Worm (Caenorhabditis elegans): ENCODE data around the gene atln-1.

Gene atln-1

ce11 chrIV:2770835-2771234 lies 17.7 kb upstream of the atln-1 start:
- no peak for TF ChIP-seq sox-4 (tag; optimal IDR thresholded peaks at IDR 0.05)
- TF ChIP-seq ama-1 (optimal IDR thresholded peaks at IDR 0.05): no peak
- no peak for TF ChIP-seq hlh-13 (GFP tag; optimal IDR thresholded peaks at IDR 0.05)
- no peak for TF ChIP-seq ceh-24 (tag; optimal IDR thresholded peaks at IDR 0.05)
- TF ChIP-seq C38D4.7 (GFP tag; optimal IDR thresholded peaks at IDR 0.05): no peak
- TF ChIP-seq elt-4 (tag; optimal IDR thresholded peaks at IDR 0.05): no peak
- TF ChIP-seq ceh-48 (tag; optimal IDR thresholded peaks at IDR 0.05): no peak

ce11 chrIV:2771692-2772091 lies 16.8 kb upstream of the atln-1 start, which contains the start of gene Y54G2A.11:
Gene Y54G2A.11 (minus strand): TSS chrIV:2771792.
- TF ChIP-seq ceh-31 (tag; optimal IDR thresholded peaks at IDR 0.05) (no peak), pha-2 (tag; optimal IDR thresholded peaks at IDR 0.05) (no peak), C38D4.7 (GFP tag; optimal IDR thresholded peaks at IDR 0.05) (no peak), pqm-1 (tag; optimal IDR thresholded peaks at IDR 0.05) (no peak), pha-4 (tag; optimal IDR thresholded peaks at IDR 0.05) (no peak), npax-4 (tag; optimal IDR thresholded peaks at IDR 0.05) (no peak), gmeb-2 (tag; optimal IDR thresholded peaks at IDR 0.05) (no peak), T23F11.4 (GFP tag; optimal IDR thresholded peaks at IDR 0.05) (no peak), hlh-13 (GFP tag; optimal IDR thresholded peaks at IDR 0.05) (no peak), tbx-7 (tag; optimal IDR thresholded peaks at IDR 0.05) (no peak), Y22D7AL.16 (tag; optimal IDR thresholded peaks at IDR 0.05) (no peak), nfya-1 (tag; optimal IDR thresholded peaks at IDR 0.05) (no peak), ceh-48 (tag; optimal IDR thresholded peaks at IDR 0.05) (no peak), dve-1 (tag; optimal IDR thresholded peaks at IDR 0.05) (no peak), hlh-8 (tag; optimal IDR thresholded peaks at IDR 0.05) (no peak), pag-3 (tag; optimal IDR thresholded peaks at IDR 0.05; ENCODE audit: borderline replicate concordance) (no peak), hlh-15 (tag; optimal IDR thresholded peaks at IDR 0.05) (no peak), ztf-16 (tag; optimal IDR thresholded peaks at IDR 0.05) (no peak), unc-55 (GFP tag; optimal IDR thresholded peaks at IDR 0.05) (no peak)

- TF ChIP-seq pqm-1 (tag; optimal IDR thresholded peaks at IDR 0.05): no peak
- peak; percentile 58 for TF ChIP-seq hlh-30 (tag; optimal IDR thresholded peaks at IDR 0.05; ENCODE audit: insufficient read depth)
Measured at ce11 chrIV:2772209-2772851, 16.2 kb upstream of the atln-1 start.

- no peak for TF ChIP-seq npax-4 (tag; optimal IDR thresholded peaks at IDR 0.05)
- TF ChIP-seq hlh-30 (tag; optimal IDR thresholded peaks at IDR 0.05; ENCODE audit: insufficient read depth): peak; percentile 69
Measured at ce11 chrIV:2773382-2773979, 15.0 kb upstream of the atln-1 start.

- TF ChIP-seq nhr-232 (tag; optimal IDR thresholded peaks at IDR 0.05): no peak
- TF ChIP-seq ceh-14 (tag; optimal IDR thresholded peaks at IDR 0.05): no peak
- no peak for TF ChIP-seq dmd-4 (tag; optimal IDR thresholded peaks at IDR 0.05; ENCODE audit: borderline replicate concordance)
- no peak for TF ChIP-seq che-1 (tag; optimal IDR thresholded peaks at IDR 0.05)
- TF ChIP-seq ceh-31 (tag; optimal IDR thresholded peaks at IDR 0.05): peak; percentile 60
- TF ChIP-seq ceh-18 (tag; optimal IDR thresholded peaks at IDR 0.05): peak; percentile 62
- TF ChIP-seq ceh-24 (tag; optimal IDR thresholded peaks at IDR 0.05): no peak
- TF ChIP-seq mec-3 (tag; optimal IDR thresholded peaks at IDR 0.05; ENCODE audit: borderline replicate concordance): no peak
- no peak for TF ChIP-seq pha-2 (tag; optimal IDR thresholded peaks at IDR 0.05)
- no peak for TF ChIP-seq fax-1 (tag; optimal IDR thresholded peaks at IDR 0.05)
- no peak for TF ChIP-seq ceh-45 (GFP tag; IDR thresholded peaks at IDR 0.05)
- no peak for TF ChIP-seq gmeb-2 (tag; optimal IDR thresholded peaks at IDR 0.05)
- no peak for TF ChIP-seq hlh-15 (tag; optimal IDR thresholded peaks at IDR 0.05)
- TF ChIP-seq ceh-19 (GFP tag; optimal IDR thresholded peaks at IDR 0.05): peak; percentile 35
- no peak for TF ChIP-seq sox-2 (GFP tag; IDR thresholded peaks at IDR 0.05)
- TF ChIP-seq nfya-1 (tag; optimal IDR thresholded peaks at IDR 0.05): peak; percentile 30
- peak; percentile 12 for TF ChIP-seq ets-4 (tag; optimal IDR thresholded peaks at IDR 0.05)
- peak; percentile 91 for TF ChIP-seq hlh-30 (tag; optimal IDR thresholded peaks at IDR 0.05; ENCODE audit: insufficient read depth)
- no peak for TF ChIP-seq ceh-22 (tag; optimal IDR thresholded peaks at IDR 0.05)
- TF ChIP-seq F13H6.1 (tag; optimal IDR thresholded peaks at IDR 0.05): peak; percentile 13
- TF ChIP-seq pha-4 (tag; optimal IDR thresholded peaks at IDR 0.05): no peak
Measured at ce11 chrIV:2774500-2774899, 14.0 kb upstream of the atln-1 start.
